Worm (Caenorhabditis elegans) whole organism, midembryonic: Measurements from ENCODE around the gene clec-38.

Source experiments
- cog-1 ChIP-seq: sonication (generic microtip); optimal IDR thresholded peaks from 2 replicates; lab custom pipeline; 2016; ENCODE audit warnings: missing genetic modification characterization, missing compliant biosample characterization
- flt-1 ChIP-seq: fragments of 200-800 bp; sonication (Bioruptor generic); IDR thresholded peaks from 2 replicates; pipeline ENCODE4 v1.3.6; 2022; ENCODE audit warnings: missing genetic modification characterization, missing compliant biosample characterization
- klf-2 ChIP-seq: fragments of 200-800 bp; sonication (Bioruptor generic); conservative IDR thresholded peaks from 2 replicates; pipeline ENCODE4 v1.3.6; 2022; ENCODE audit warnings: missing genetic modification reagents, missing genetic modification characterization, missing compliant biosample characterization
- ref-1 ChIP-seq: fragments of 200-800 bp; sonication (Bioruptor generic); conservative IDR thresholded peaks from 2 replicates; pipeline ENCODE4 v1.3.6; 2022; ENCODE audit warnings: missing genetic modification reagents, missing genetic modification characterization, missing compliant biosample characterization

DNA sequence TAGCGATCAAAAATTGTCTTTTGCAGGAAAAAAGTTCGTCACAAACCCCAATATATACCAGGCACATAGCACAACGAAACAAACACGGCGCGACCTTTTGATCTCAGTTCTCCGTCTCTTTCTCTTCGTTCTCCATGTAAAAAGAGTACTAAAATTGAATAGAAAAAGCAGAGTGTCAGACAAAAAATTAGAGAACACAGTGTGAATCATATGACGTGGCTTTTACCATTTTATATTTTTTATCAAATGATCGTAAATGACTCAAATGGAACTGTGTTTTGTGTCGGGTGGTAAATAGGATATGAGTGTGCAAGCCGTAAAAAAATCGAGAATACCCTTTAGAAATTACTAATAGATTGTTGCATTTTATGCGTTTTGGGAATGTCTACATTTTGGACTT, 9.5 kb downstream of the clec-38 start:
- TF ChIP-seq ref-1 (no peak), flt-1 (GFP tag; lab: Robert Waterston, UW) (no peak), cog-1 (no peak), klf-2 (GFP tag; lab: Robert Waterston, UW) (no peak)
